Fruit fly (Drosophila melanogaster): Measurements from ENCODE around the gene Ubx.

The Ubx gene

dm6 chr3R:16640005-16640408 is 94.2 kb downstream of the Ubx start, which contains the start of gene nonA-l:
Gene nonA-l (plus strand): TSS chr3R:16640205.
- TF ChIP-seq CG16815 (GFP tag; optimal IDR thresholded peaks at IDR 0.05) = no peak
- peak in 1 of 3 experiments; percentile 63 for TF ChIP-seq Stat92E (GFP tag; optimal IDR thresholded peaks at IDR 0.05)
- peak; percentile 94 for TF ChIP-seq CG2116 (GFP tag; optimal IDR thresholded peaks at IDR 0.05)
- peak; percentile 18 for TF ChIP-seq CG12391 (tag; optimal IDR thresholded peaks at IDR 0.05)
- peak; percentile 25; the same call in 1 of the 2 replicates for TF ChIP-seq MBD-R2 (GFP tag; IDR thresholded peaks at IDR 0.05)
- TF ChIP-seq pzg (GFP tag; optimal IDR thresholded peaks at IDR 0.05) = peak; percentile 70
- no peak for TF ChIP-seq tio (GFP tag; optimal IDR thresholded peaks at IDR 0.05)
- TF ChIP-seq Dll (GFP tag; IDR thresholded peaks at IDR 0.05; ENCODE audit: partially characterized antibody) = peak; percentile 90
- TF ChIP-seq CG17829 (tag; optimal IDR thresholded peaks at IDR 0.05) = peak; percentile 20
- peak; percentile 36 for TF ChIP-seq CG30020 (tag; optimal IDR thresholded peaks at IDR 0.05)
- no peak for TF ChIP-seq CG1832 (GFP tag; optimal IDR thresholded peaks at IDR 0.05)
- no peak for TF ChIP-seq CG2678 (tag; optimal IDR thresholded peaks at IDR 0.05)
- TF ChIP-seq zfh2 (GFP tag; optimal IDR thresholded peaks at IDR 0.05) = no peak
- no peak for TF ChIP-seq eyg (GFP tag; optimal IDR thresholded peaks at IDR 0.05)
- no peak for TF ChIP-seq fd3F (GFP tag; optimal IDR thresholded peaks at IDR 0.05)
- TF ChIP-seq BEAF-32 (GFP tag; optimal IDR thresholded peaks at IDR 0.05) = peak; percentile 86
- TF ChIP-seq CG11504 (tag; optimal IDR thresholded peaks at IDR 0.05) = peak; percentile 89
- TF ChIP-seq stwl (tag; optimal IDR thresholded peaks at IDR 0.05) = peak; percentile 83
- no peak for TF ChIP-seq dati (GFP tag; IDR thresholded peaks at IDR 0.05)
- TF ChIP-seq MESR4 (GFP tag; optimal IDR thresholded peaks at IDR 0.05) = peak; percentile 75
- peak; percentile 25; the same call in 1 of the 3 replicates for TF ChIP-seq row (GFP tag; IDR thresholded peaks at IDR 0.05)
- peak; percentile 80 for TF ChIP-seq inv (GFP tag; IDR thresholded peaks at IDR 0.05; ENCODE audit: partially characterized antibody)
- peak; percentile 51 for TF ChIP-seq Nf-YC (tag; optimal IDR thresholded peaks at IDR 0.05)
- TF ChIP-seq CG5245 (GFP tag; optimal IDR thresholded peaks at IDR 0.05) = no peak
- peak; percentile 73 for TF ChIP-seq ato (GFP tag; IDR thresholded peaks at IDR 0.05; ENCODE audit: partially characterized antibody)
- peak; percentile 73 for TF ChIP-seq CG7963 (GFP tag; IDR thresholded peaks at IDR 0.05; ENCODE audit: partially characterized antibody)
- TF ChIP-seq CG34224 (GFP tag; IDR thresholded peaks at IDR 0.05; ENCODE audit: partially characterized antibody) = peak; percentile 74
- TF ChIP-seq tna (GFP tag; IDR thresholded peaks at IDR 0.05; ENCODE audit: partially characterized antibody) = peak; percentile 73
- peak; percentile 20 for TF ChIP-seq sqz (GFP tag; optimal IDR thresholded peaks at IDR 0.05)
- TF ChIP-seq CG12219 (GFP tag; optimal IDR thresholded peaks at IDR 0.05) = no peak
- TF ChIP-seq CG6813 (GFP tag; optimal IDR thresholded peaks at IDR 0.05) = no peak
- no peak for TF ChIP-seq ab (GFP tag; optimal IDR thresholded peaks at IDR 0.05)
- TF ChIP-seq hb (GFP tag; IDR thresholded peaks at IDR 0.05; ENCODE audit: partially characterized antibody) = peak; percentile 71
- TF ChIP-seq Ets97D (GFP tag; optimal IDR thresholded peaks at IDR 0.05) = peak; percentile 61
- peak; percentile 90 for TF ChIP-seq CG13287 (GFP tag; IDR thresholded peaks at IDR 0.05; ENCODE audit: partially characterized antibody)
- peak; percentile 90 for TF ChIP-seq bbx (GFP tag; IDR thresholded peaks at IDR 0.05; ENCODE audit: partially characterized antibody)
- TF ChIP-seq CoRest (tag; optimal IDR thresholded peaks at IDR 0.05) = peak; percentile 53
- 0 out of 2 replicates have a peak, but pooled peaks have one; percentile 4 for TF ChIP-seq CG42726 (GFP tag; IDR thresholded peaks at IDR 0.05; ENCODE audit: partially characterized antibody)
- peak; percentile 83 for TF ChIP-seq knrl (GFP tag; IDR thresholded peaks at IDR 0.05; ENCODE audit: partially characterized antibody)
- 0 out of 4 replicates have a peak, but pooled peaks have one; percentile 60 for TF ChIP-seq chinmo (GFP tag; IDR thresholded peaks at IDR 0.05; ENCODE audit: partially characterized antibody)
- TF ChIP-seq en (GFP tag; optimal IDR thresholded peaks at IDR 0.05) = no peak
- TF ChIP-seq Doc3 (GFP tag; IDR thresholded peaks at IDR 0.05; ENCODE audit: partially characterized antibody) = peak; percentile 69
- no peak for TF ChIP-seq CG31441 (GFP tag; IDR thresholded peaks at IDR 0.05)
- TF ChIP-seq CG2712 (tag; optimal IDR thresholded peaks at IDR 0.05) = peak; percentile 39
- TF ChIP-seq HmgZ (tag; optimal IDR thresholded peaks at IDR 0.05) = peak; percentile 48
- TF ChIP-seq CG7786 (GFP tag; optimal IDR thresholded peaks at IDR 0.05) = no peak
- peak; percentile 88 for TF ChIP-seq Scr (GFP tag; IDR thresholded peaks at IDR 0.05; ENCODE audit: partially characterized antibody)

Measured in whole organism, embryonic.